Worm (Caenorhabditis elegans) whole organism, L4 larva: ENCODE measurements around the gene R08F11.7.

Experiments used
- ama-1 ChIP-seq: fragments of 150-350 bp; optimal IDR thresholded peaks from 2 replicates; lab custom pipeline; 2014; ENCODE audit warnings: inconsistent platforms, mixed read lengths
- ceh-32 ChIP-seq: sonication (generic microtip); optimal IDR thresholded peaks from 2 replicates; lab custom pipeline; 2016; ENCODE audit warnings: mild to moderate bottlenecking, missing genetic modification characterization, missing compliant biosample characterization; ENCODE audit not compliant: poor library complexity
- egl-27 ChIP-seq: sonication (generic microtip); optimal IDR thresholded peaks from 3 replicates; lab custom pipeline; 2017; ENCODE audit warnings: missing biosample characterization, missing genetic modification reagents, missing genetic modification characterization
- lsy-2 ChIP-seq, 2 experiments: fragments of 150-350 bp in 1 of 2; sonication (generic microtip) in 1 of 2; optimal IDR thresholded peaks; 2 replicates each; lab custom pipeline; 2014 to 2017; ENCODE audit warnings: missing biosample characterization in 2 of 2, missing genetic modification characterization in 2 of 2
- nhr-10 ChIP-seq: fragments of 150-350 bp; optimal IDR thresholded peaks from 2 replicates; lab custom pipeline; 2014; ENCODE audit warnings: missing biosample characterization, missing genetic modification characterization
- nhr-11 ChIP-seq: fragments of 150-350 bp; optimal IDR thresholded peaks from 2 replicates; lab custom pipeline; 2014; ENCODE audit warnings: missing biosample characterization, missing genetic modification characterization
- nhr-237 ChIP-seq: sonication (generic microtip); optimal IDR thresholded peaks from 2 replicates; lab custom pipeline; 2017; ENCODE audit warnings: missing biosample characterization, missing genetic modification characterization
- pqm-1 ChIP-seq: sonication (generic microtip); optimal IDR thresholded peaks from 2 replicates; lab custom pipeline; 2017; ENCODE audit warnings: missing biosample characterization, missing genetic modification characterization
- tag-97 ChIP-seq: fragments of 200-800 bp; sonication (Bioruptor generic); IDR thresholded peaks from 2 replicates; pipeline ENCODE4 v1.3.6; 2022; ENCODE audit warnings: missing genetic modification characterization, missing compliant biosample characterization
- unc-39 ChIP-seq: sonication (generic microtip); optimal IDR thresholded peaks from 2 replicates; lab custom pipeline; 2017; ENCODE audit warnings: missing biosample characterization, missing genetic modification characterization
- zag-1 ChIP-seq: fragments of 150-350 bp; optimal IDR thresholded peaks from 2 replicates; lab custom pipeline; 2014; ENCODE audit warnings: missing biosample characterization, missing genetic modification characterization

DNA sequence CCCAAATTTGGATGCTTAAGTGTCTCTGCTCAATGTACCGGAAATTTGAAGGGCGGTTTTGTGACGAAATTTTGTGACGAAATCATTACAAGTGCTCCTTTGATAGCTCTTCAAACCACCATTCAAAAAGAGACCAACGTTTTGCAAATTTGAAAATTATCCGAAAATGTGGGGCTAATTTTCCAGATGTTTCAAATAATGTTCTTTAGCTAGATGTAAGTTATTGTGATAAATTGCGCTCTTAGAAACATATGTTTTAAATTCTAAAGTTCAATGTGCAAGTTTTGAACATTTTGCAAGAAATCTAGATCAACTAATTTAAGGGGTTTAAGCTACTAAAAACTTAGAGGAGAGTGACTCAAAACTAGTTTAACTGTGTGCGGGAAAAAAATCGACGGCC, 31.0 kb downstream of the R08F11.7 start:
- TF ChIP-seq unc-39 (tag; lab: Kevin White, UChicago) = no peak
- TF ChIP-seq zag-1 (tag; lab: Kevin White, UChicago) = no peak
- TF ChIP-seq ceh-32 = no peak
- no peak for TF ChIP-seq pqm-1 (tag; lab: Kevin White, UChicago)
- no peak for TF ChIP-seq nhr-10
- no peak for TF ChIP-seq ama-1 (lab: Kevin White, UChicago)
- TF ChIP-seq lsy-2 (tag; optimal IDR thresholded peaks at IDR 0.05; lab: Kevin White, UChicago) = no peak
- no peak for TF ChIP-seq nhr-11 (tag; lab: Kevin White, UChicago)
- no peak for TF ChIP-seq egl-27
- no peak for TF ChIP-seq tag-97 (GFP tag; lab: Robert Waterston, UW)
- TF ChIP-seq nhr-237 (tag; lab: Kevin White, UChicago) = no peak
